Worm (Caenorhabditis elegans) whole organism, L1 larva: ENCODE data around the gene Y54H5A.2.

ENCODE experiments used
- C04F5.9 ChIP-seq: sonication (generic microtip); optimal IDR thresholded peaks from 2 replicates; lab custom pipeline; 2016; ENCODE audit warnings: missing genetic modification characterization, missing compliant biosample characterization
- ama-1 ChIP-seq: fragments of 150-350 bp; optimal IDR thresholded peaks from 2 replicates; lab custom pipeline; 2014
- hlh-17 ChIP-seq: fragments of 200-800 bp; sonication (Bioruptor generic); optimal IDR thresholded peaks from 2 replicates; lab custom pipeline; 2018; ENCODE audit warnings: missing genetic modification characterization, mild to moderate bottlenecking, missing compliant biosample characterization, moderate library complexity, borderline replicate concordance
- lin-15B ChIP-seq: fragments of 150-350 bp; sonication (generic microtip); optimal IDR thresholded peaks from 3 replicates; lab custom pipeline; 2014; ENCODE audit warnings: missing biosample characterization, missing genetic modification characterization
- nhr-237 ChIP-seq: fragments of 150-350 bp; optimal IDR thresholded peaks from 2 replicates; lab custom pipeline; 2014; ENCODE audit warnings: missing biosample characterization, missing genetic modification characterization
- nhr-84 ChIP-seq: sonication (generic microtip); optimal IDR thresholded peaks from 2 replicates; lab custom pipeline; 2017; ENCODE audit warnings: missing biosample characterization, missing genetic modification characterization
- snpc-4 ChIP-seq: fragments of 150-350 bp; optimal IDR thresholded peaks from 2 replicates; lab custom pipeline; 2014; ENCODE audit warnings: missing biosample characterization, missing genetic modification characterization
- unc-130 ChIP-seq: fragments of 150-350 bp; optimal IDR thresholded peaks from 2 replicates; lab custom pipeline; 2017; ENCODE audit warnings: missing biosample characterization, missing genetic modification characterization, inconsistent platforms
- ztf-11 ChIP-seq, 2 experiments: sonication (generic microtip); optimal IDR thresholded peaks; 2 replicates each; lab custom pipeline; 2016 to 2017; ENCODE audit warnings: missing genetic modification characterization in 2 of 2, missing biosample characterization in 1 of 2, missing compliant biosample characterization in 1 of 2
- ztf-4 ChIP-seq: fragments of 150-350 bp; optimal IDR thresholded peaks from 2 replicates; lab custom pipeline; 2014; ENCODE audit warnings: missing biosample characterization, missing genetic modification characterization

- TF ChIP-seq ztf-11 (tag; optimal IDR thresholded peaks at IDR 0.05; lab: Kevin White, UChicago) (no peak), ama-1 (lab: Kevin White, UChicago) (no peak), ztf-4 (tag; lab: Kevin White, UChicago) (no peak), nhr-237 (tag; lab: Kevin White, UChicago) (no peak), nhr-84 (tag; lab: Kevin White, UChicago) (no peak), lin-15B (tag; lab: Kevin White, UChicago) (no peak), unc-130 (tag; lab: Kevin White, UChicago) (no peak), hlh-17 (GFP tag; lab: Kevin White, UChicago) (no peak), C04F5.9 (no peak), snpc-4 (no peak)
Observed at ce11 chrIII:5147445-5147844, 1.9 kb downstream of the Y54H5A.2 start.
